Fruit fly (Drosophila melanogaster): ENCODE results near the gene poe.

Gene poe

dm6 chr2L:8081640-8082485 is 10.4 kb upstream of the poe start (continued):
- TF ChIP-seq vnd (GFP tag; IDR thresholded peaks at IDR 0.05; ENCODE audit: partially characterized antibody) (no peak), CG17802 (tag; optimal IDR thresholded peaks at IDR 0.05) (no peak), kay (GFP tag; optimal IDR thresholded peaks at IDR 0.05) (peak; percentile 46), cas (GFP tag; IDR thresholded peaks at IDR 0.05) (no peak), esg (GFP tag; conservative IDR thresholded peaks at IDR 0.05) (peak; percentile 87), jigr1 (GFP tag; IDR thresholded peaks at IDR 0.05) (peak; percentile 45; the same call in 1 of the 3 replicates), Fer2 (tag; optimal IDR thresholded peaks at IDR 0.05) (no peak), CG1832 (GFP tag; optimal IDR thresholded peaks at IDR 0.05) (no peak), CG9817 (tag; optimal IDR thresholded peaks at IDR 0.05) (peak; percentile 59), CG10209 (GFP tag; optimal IDR thresholded peaks at IDR 0.05) (peak; percentile 89), nerfin-2 (GFP tag; IDR thresholded peaks at IDR 0.05; ENCODE audit: partially characterized antibody) (no peak), dati (GFP tag; IDR thresholded peaks at IDR 0.05) (no peak), zen (tag; optimal IDR thresholded peaks at IDR 0.05) (peak; percentile 66), trh (GFP tag; optimal IDR thresholded peaks at IDR 0.05) (peak; percentile 74), org-1 (GFP tag; optimal IDR thresholded peaks at IDR 0.05) (peak; percentile 73), Vsx1 (GFP tag; optimal IDR thresholded peaks at IDR 0.05) (peak; percentile 72), CG31224 (GFP tag; IDR thresholded peaks at IDR 0.05) (no peak), MTF-1 (GFP tag; optimal IDR thresholded peaks at IDR 0.05; ENCODE audit: borderline replicate concordance) (no peak), CG5245 (GFP tag; optimal IDR thresholded peaks at IDR 0.05) (peak; percentile 1), lola (GFP tag; optimal IDR thresholded peaks at IDR 0.05) (peak in 1 of 3 experiments; percentile 91), pita (GFP tag; optimal IDR thresholded peaks at IDR 0.05) (no peak), CoRest (tag; optimal IDR thresholded peaks at IDR 0.05) (peak; percentile 90), CG10274 (GFP tag; optimal IDR thresholded peaks at IDR 0.05) (no peak), Jarid2 (GFP tag; optimal IDR thresholded peaks at IDR 0.05) (no peak), da (GFP tag; optimal IDR thresholded peaks at IDR 0.05) (no peak), eyg (GFP tag; optimal IDR thresholded peaks at IDR 0.05) (no peak), Mrtf (GFP tag; IDR thresholded peaks at IDR 0.05) (peak; percentile 76; the same call in 1 of the 3 replicates), tna (GFP tag; IDR thresholded peaks at IDR 0.05; ENCODE audit: partially characterized antibody) (no peak), Poxn (GFP tag; IDR thresholded peaks at IDR 0.05) (peak; percentile 56; the same call in 1 of the 2 replicates), kah (GFP tag; optimal IDR thresholded peaks at IDR 0.05) (no peak), gro (GFP tag; optimal IDR thresholded peaks at IDR 0.05) (no peak), Gsc (GFP tag; IDR thresholded peaks at IDR 0.05) (no peak), CG2678 (tag; optimal IDR thresholded peaks at IDR 0.05) (no peak), Xrp1 (GFP tag; IDR thresholded peaks at IDR 0.05) (peak; percentile 81), CG33213 (GFP tag; optimal IDR thresholded peaks at IDR 0.05) (no peak), sug (tag; optimal IDR thresholded peaks at IDR 0.05) (no peak), Dek (tag; optimal IDR thresholded peaks at IDR 0.05) (peak; percentile 71), wor (GFP tag; IDR thresholded peaks at IDR 0.05) (peak; percentile 87), HmgZ (tag; optimal IDR thresholded peaks at IDR 0.05) (peak; percentile 53), CG11398 (GFP tag; optimal IDR thresholded peaks at IDR 0.05) (no peak), CG7271 (tag; optimal IDR thresholded peaks at IDR 0.05) (peak; percentile 79), CG7987 (GFP tag; optimal IDR thresholded peaks at IDR 0.05) (no peak), CG8478 (optimal IDR thresholded peaks at IDR 0.05) (no peak), Ravus (GFP tag; IDR thresholded peaks at IDR 0.05) (peak; percentile 63), TFAM (GFP tag; optimal IDR thresholded peaks at IDR 0.05) (no peak), Antp (GFP tag; optimal IDR thresholded peaks at IDR 0.05) (peak; percentile 28), CG6254 (GFP tag; optimal IDR thresholded peaks at IDR 0.05) (peak; percentile 64), CG11560 (tag; IDR thresholded peaks at IDR 0.05) (peak; percentile 63; the same call in 1 of the 3 replicates)
